Fruit fly (Drosophila melanogaster) whole organism, pupa: ENCODE results near the gene CtsL4.

ENCODE experiments used
- CG12605 ChIP-seq: fragments of 200-800 bp; sonication (Bioruptor generic); IDR thresholded peaks from 2 replicates; pipeline ENCODE4 v1.3.6; 2022; ENCODE audit warnings: missing biosample characterization, missing genetic modification characterization
- CG14655 ChIP-seq: fragments of 200-800 bp; sonication (Bioruptor generic); optimal IDR thresholded peaks from 3 replicates; lab custom pipeline; 2017; ENCODE audit warnings: mild to moderate bottlenecking, missing biosample characterization, missing genetic modification reagents, missing genetic modification characterization
- CG4496 ChIP-seq: fragments of 200-800 bp; sonication (Bioruptor generic); IDR thresholded peaks from 3 replicates; pipeline ENCODE4 v1.3.6; 2022; ENCODE audit warnings: missing biosample characterization, missing genetic modification characterization
- CG9948 ChIP-seq: fragments of 200-800 bp; sonication (Bioruptor generic); optimal IDR thresholded peaks from 2 replicates; lab custom pipeline; 2018; ENCODE audit warnings: missing biosample characterization, mild to moderate bottlenecking, missing genetic modification characterization, moderate library complexity
- D1 ChIP-seq: fragments of 200-800 bp; sonication (Bioruptor generic); optimal IDR thresholded peaks from 2 replicates; lab custom pipeline; 2018; ENCODE audit warnings: missing biosample characterization, mild to moderate bottlenecking, missing genetic modification characterization, moderate library complexity
- EcR ChIP-seq: fragments of 200-800 bp; sonication (Bioruptor generic); optimal IDR thresholded peaks from 3 replicates; lab custom pipeline; 2019; ENCODE audit warnings: missing biosample characterization, missing genetic modification characterization, mild to moderate bottlenecking, moderate library complexity, missing genetic modification reagents
- Pif1A ChIP-seq: fragments of 200-800 bp; sonication (Bioruptor generic); optimal IDR thresholded peaks from 3 replicates; lab custom pipeline; 2016; ENCODE audit warnings: missing biosample characterization, missing genetic modification characterization
- Pif1B ChIP-seq: fragments of 200-800 bp; sonication (Bioruptor generic); optimal IDR thresholded peaks from 3 replicates; lab custom pipeline; 2016; ENCODE audit warnings: missing biosample characterization, missing genetic modification characterization
- Snoo ChIP-seq: fragments of 200-800 bp; sonication (Bioruptor generic); optimal IDR thresholded peaks from 3 replicates; lab custom pipeline; 2017; ENCODE audit warnings: missing biosample characterization, mild to moderate bottlenecking, missing genetic modification characterization, inconsistent platforms
- gl ChIP-seq: fragments of 200-800 bp; sonication (Bioruptor generic); optimal IDR thresholded peaks from 2 replicates; lab custom pipeline; 2018; ENCODE audit warnings: missing biosample characterization, mild to moderate bottlenecking, missing genetic modification characterization
- rn ChIP-seq: fragments of 200-800 bp; sonication (Bioruptor generic); IDR thresholded peaks from 2 replicates; pipeline ENCODE4 v1.3.6; 2022; ENCODE audit warnings: missing biosample characterization, missing genetic modification characterization

DNA sequence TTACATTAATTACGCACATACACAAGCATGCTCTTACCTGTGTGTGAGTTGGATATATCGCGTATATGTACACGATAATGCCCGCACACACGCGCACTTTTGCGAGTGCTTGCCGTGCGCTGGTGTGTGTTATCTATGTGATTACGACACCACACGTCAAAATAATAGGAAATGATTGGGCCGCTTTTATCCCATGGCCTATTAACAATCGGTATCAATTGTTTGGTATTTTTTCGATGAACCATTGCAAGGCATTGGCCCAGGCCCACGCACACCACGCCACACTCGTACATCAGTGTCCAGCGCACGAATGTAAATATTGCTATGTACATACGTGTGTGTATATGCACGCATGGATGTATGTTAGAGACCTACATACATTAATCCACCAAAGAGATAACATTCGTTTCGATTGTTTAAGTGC, 21.5 kb downstream of the CtsL4 start:
- TF ChIP-seq CG4496 (no peak), rn (no peak), Pif1B (GFP tag; lab: Kevin White, UChicago) (peak; percentile 63), Pif1A (GFP tag; lab: Kevin White, UChicago) (no peak), Snoo (peak; percentile 30), CG14655 (GFP tag; lab: Kevin White, UChicago) (no peak), D1 (tag; lab: Kevin White, UChicago) (no peak), CG9948 (tag; lab: Kevin White, UChicago) (peak; percentile 5), gl (peak; percentile 28), CG12605 (no peak), EcR (GFP tag; lab: Kevin White, UChicago) (peak; percentile 84)
